Fruit fly (Drosophila melanogaster) whole organism, prepupa: ENCODE data around the gene Nepl20.

Source experiments
- Blimp-1 ChIP-seq: fragments of 200-800 bp; sonication (Bioruptor generic); optimal IDR thresholded peaks from 3 replicates; lab custom pipeline; 2017; ENCODE audit warnings: missing biosample characterization, missing genetic modification characterization, mild to moderate bottlenecking, moderate library complexity, missing genetic modification reagents
- CG10631 ChIP-seq: fragments of 200-800 bp; sonication (Bioruptor generic); optimal IDR thresholded peaks from 2 replicates; lab custom pipeline; 2016; ENCODE audit warnings: missing biosample characterization, missing genetic modification characterization
- CG10669 ChIP-seq: fragments of 200-800 bp; sonication (Bioruptor generic); optimal IDR thresholded peaks from 3 replicates; lab custom pipeline; 2018; ENCODE audit warnings: missing biosample characterization, mild to moderate bottlenecking, missing genetic modification characterization, moderate library complexity
- CG11294 ChIP-seq: fragments of 200-800 bp; sonication (Bioruptor generic); IDR thresholded peaks from 2 replicates; pipeline ENCODE4 v1.3.6; 2022; ENCODE audit warnings: missing biosample characterization, missing genetic modification characterization
- CG11902 ChIP-seq: fragments of 200-800 bp; sonication (Bioruptor generic); optimal IDR thresholded peaks from 3 replicates; lab custom pipeline; 2016; ENCODE audit warnings: missing biosample characterization, missing genetic modification characterization
- CG15336 ChIP-seq: fragments of 200-800 bp; sonication (Bioruptor generic); IDR thresholded peaks from 2 replicates; pipeline ENCODE4 v1.3.6; 2022; ENCODE audit warnings: missing biosample characterization, missing genetic modification characterization
- CG1621 ChIP-seq: fragments of 200-800 bp; sonication (Bioruptor generic); optimal IDR thresholded peaks from 3 replicates; lab custom pipeline; 2018; ENCODE audit warnings: missing biosample characterization, mild to moderate bottlenecking, missing genetic modification characterization
- CG16779 ChIP-seq: fragments of 200-800 bp; sonication (Bioruptor generic); optimal IDR thresholded peaks from 3 replicates; lab custom pipeline; 2017; ENCODE audit warnings: missing biosample characterization, mild to moderate bottlenecking, missing genetic modification characterization
- CG3032 ChIP-seq: fragments of 200-800 bp; optimal IDR thresholded peaks from 2 replicates; lab custom pipeline; 2019; ENCODE audit warnings: missing biosample characterization, mild to moderate bottlenecking, missing genetic modification characterization, moderate library complexity
- CG32006 ChIP-seq: fragments of 200-800 bp; sonication (Bioruptor generic); optimal IDR thresholded peaks from 3 replicates; lab custom pipeline; 2017; ENCODE audit warnings: missing biosample characterization, mild to moderate bottlenecking, missing genetic modification characterization
- CG34406 ChIP-seq: fragments of 200-800 bp; sonication (Bioruptor generic); optimal IDR thresholded peaks from 3 replicates; lab custom pipeline; 2016; ENCODE audit warnings: missing biosample characterization, missing genetic modification characterization
- CG3919 ChIP-seq: fragments of 200-800 bp; sonication (Bioruptor generic); optimal IDR thresholded peaks from 3 replicates; lab custom pipeline; 2016; ENCODE audit warnings: missing biosample characterization, missing genetic modification characterization
- CG4318 ChIP-seq: fragments of 200-800 bp; sonication (Bioruptor generic); optimal IDR thresholded peaks from 3 replicates; lab custom pipeline; 2017; ENCODE audit warnings: missing biosample characterization, mild to moderate bottlenecking, missing genetic modification characterization
- CG6792 ChIP-seq: fragments of 200-800 bp; sonication (Bioruptor generic); optimal IDR thresholded peaks from 3 replicates; lab custom pipeline; 2016; ENCODE audit warnings: missing biosample characterization, missing genetic modification characterization
- CG6854 ChIP-seq: fragments of 200-800 bp; sonication (Bioruptor generic); optimal IDR thresholded peaks from 2 replicates; lab custom pipeline; 2017; ENCODE audit warnings: missing biosample characterization, mild to moderate bottlenecking, missing genetic modification characterization
- CG7368 ChIP-seq: fragments of 200-800 bp; sonication (Bioruptor generic); optimal IDR thresholded peaks from 3 replicates; lab custom pipeline; 2016; ENCODE audit warnings: missing biosample characterization, missing genetic modification characterization
- CG8119 ChIP-seq: fragments of 200-800 bp; sonication (Bioruptor generic); IDR thresholded peaks from 3 replicates; pipeline ENCODE4 v1.3.6; 2022; ENCODE audit warnings: missing biosample characterization, missing genetic modification characterization
- CG9139 ChIP-seq: fragments of 200-800 bp; sonication (Bioruptor generic); optimal IDR thresholded peaks from 3 replicates; lab custom pipeline; 2017; ENCODE audit warnings: missing biosample characterization, mild to moderate bottlenecking, missing genetic modification characterization
- Eip78C ChIP-seq: fragments of 200-800 bp; sonication (Bioruptor generic); peaks from one replicate; lab custom pipeline; 2016; ENCODE audit warnings: missing biosample characterization, missing genetic modification characterization
- Eip93F ChIP-seq: fragments of 200-800 bp; sonication (Bioruptor generic); optimal IDR thresholded peaks from 2 replicates; lab custom pipeline; 2016; ENCODE audit warnings: missing biosample characterization, mild to moderate bottlenecking, missing genetic modification characterization
- Ets21C ChIP-seq: fragments of 200-800 bp; sonication (Bioruptor generic); optimal IDR thresholded peaks from 3 replicates; lab custom pipeline; 2016; ENCODE audit warnings: missing biosample characterization, missing genetic modification characterization
- Ets96B ChIP-seq: fragments of 200-800 bp; optimal IDR thresholded peaks from 2 replicates; lab custom pipeline; 2019; ENCODE audit warnings: missing biosample characterization, mild to moderate bottlenecking, missing genetic modification characterization, moderate library complexity
- Gug ChIP-seq: fragments of 200-800 bp; sonication (Bioruptor generic); IDR thresholded peaks from 2 replicates; pipeline ENCODE4 v1.3.6; 2022; ENCODE audit warnings: missing biosample characterization, missing genetic modification characterization
- Hr38 ChIP-seq: sonication (Bioruptor generic); optimal IDR thresholded peaks from 2 replicates; lab custom pipeline; 2016; ENCODE audit warnings: missing biosample characterization, missing genetic modification characterization
- Hr4 ChIP-seq: fragments of 200-800 bp; sonication (Bioruptor generic); optimal IDR thresholded peaks from 3 replicates; lab custom pipeline; 2016; ENCODE audit warnings: missing biosample characterization, missing genetic modification characterization
- Lpt ChIP-seq: fragments of 200-800 bp; sonication (Bioruptor generic); optimal IDR thresholded peaks from 3 replicates; lab custom pipeline; 2016; ENCODE audit warnings: missing biosample characterization, missing genetic modification characterization
- Met ChIP-seq: fragments of 200-800 bp; sonication (Bioruptor generic); optimal IDR thresholded peaks from 3 replicates; lab custom pipeline; 2016; ENCODE audit warnings: missing biosample characterization, missing genetic modification characterization
- Sox102F ChIP-seq: fragments of 200-800 bp; sonication (Bioruptor generic); optimal IDR thresholded peaks from 2 replicates; lab custom pipeline; 2016; ENCODE audit warnings: missing biosample characterization, mild to moderate bottlenecking, missing genetic modification characterization
- Sox15 ChIP-seq: fragments of 200-800 bp; sonication (Bioruptor generic); optimal IDR thresholded peaks from 3 replicates; lab custom pipeline; 2016; ENCODE audit warnings: missing biosample characterization, missing genetic modification characterization
- achi ChIP-seq: fragments of 200-800 bp; sonication (Bioruptor generic); optimal IDR thresholded peaks from 3 replicates; lab custom pipeline; 2016; ENCODE audit warnings: missing biosample characterization, missing genetic modification characterization
- acj6 ChIP-seq: fragments of 200-800 bp; sonication (Bioruptor generic); optimal IDR thresholded peaks from 3 replicates; lab custom pipeline; 2016; ENCODE audit warnings: missing biosample characterization, missing genetic modification characterization
- cyc ChIP-seq: fragments of 200-800 bp; sonication (Bioruptor generic); optimal IDR thresholded peaks from 3 replicates; lab custom pipeline; 2016; ENCODE audit warnings: missing biosample characterization, missing genetic modification characterization
- dac ChIP-seq: fragments of 200-800 bp; sonication (Bioruptor generic); optimal IDR thresholded peaks from 2 replicates; lab custom pipeline; 2017; ENCODE audit warnings: missing biosample characterization, mild to moderate bottlenecking, missing genetic modification characterization
- dsx ChIP-seq: fragments of 200-800 bp; optimal IDR thresholded peaks from 3 replicates; lab custom pipeline; 2019; ENCODE audit warnings: missing biosample characterization, mild to moderate bottlenecking, missing genetic modification characterization, moderate library complexity; ENCODE audit not compliant: poor library complexity, severe bottlenecking
- eg ChIP-seq: fragments of 200-800 bp; sonication (Bioruptor generic); IDR thresholded peaks from 3 replicates; pipeline ENCODE4 v1.3.6; 2022; ENCODE audit warnings: missing biosample characterization, missing genetic modification characterization
- fd85E ChIP-seq: fragments of 200-800 bp; sonication (Bioruptor generic); optimal IDR thresholded peaks from 3 replicates; lab custom pipeline; 2016; ENCODE audit warnings: missing biosample characterization, missing genetic modification characterization
- fkh ChIP-seq: fragments of 200-800 bp; sonication (Bioruptor generic); optimal IDR thresholded peaks from 3 replicates; lab custom pipeline; 2017; ENCODE audit warnings: missing biosample characterization, mild to moderate bottlenecking, missing genetic modification characterization, moderate library complexity
- lz ChIP-seq: fragments of 200-800 bp; sonication (Bioruptor generic); optimal IDR thresholded peaks from 3 replicates; lab custom pipeline; 2016; ENCODE audit warnings: missing biosample characterization, missing genetic modification characterization
- net ChIP-seq: fragments of 200-800 bp; sonication (Bioruptor generic); optimal IDR thresholded peaks from 3 replicates; lab custom pipeline; 2016; ENCODE audit warnings: missing biosample characterization, missing genetic modification characterization
- pdm3 ChIP-seq: fragments of 200-800 bp; sonication (Bioruptor generic); optimal IDR thresholded peaks from 3 replicates; lab custom pipeline; 2016; ENCODE audit warnings: missing biosample characterization, missing genetic modification characterization
- spab ChIP-seq: fragments of 200-800 bp; sonication (Bioruptor generic); optimal IDR thresholded peaks from 2 replicates; lab custom pipeline; 2017; ENCODE audit warnings: missing biosample characterization, mild to moderate bottlenecking, missing genetic modification characterization, missing genetic modification reagents
- ss ChIP-seq, 2 experiments: fragments of 200-800 bp; sonication (Bioruptor generic); optimal IDR thresholded peaks; 2 replicates in 1 of 2; 3 replicates in 1 of 2; lab custom pipeline; 2017 to 2018; ENCODE audit warnings: mild to moderate bottlenecking in 2 of 2, missing biosample characterization in 2 of 2, missing genetic modification characterization in 2 of 2, moderate library complexity in 1 of 2
- svp ChIP-seq: fragments of 200-800 bp; sonication (Bioruptor generic); peaks from one replicate; lab custom pipeline; 2016; ENCODE audit warnings: missing biosample characterization, missing genetic modification characterization
- topi ChIP-seq: fragments of 200-800 bp; sonication (Bioruptor generic); optimal IDR thresholded peaks from 3 replicates; lab custom pipeline; 2016; ENCODE audit warnings: missing biosample characterization, missing genetic modification characterization
- vri ChIP-seq: fragments of 200-800 bp; sonication (Bioruptor generic); optimal IDR thresholded peaks from 3 replicates; lab custom pipeline; 2016; ENCODE audit warnings: missing biosample characterization, mild to moderate bottlenecking, missing genetic modification characterization

Gene Nepl20

DNA sequence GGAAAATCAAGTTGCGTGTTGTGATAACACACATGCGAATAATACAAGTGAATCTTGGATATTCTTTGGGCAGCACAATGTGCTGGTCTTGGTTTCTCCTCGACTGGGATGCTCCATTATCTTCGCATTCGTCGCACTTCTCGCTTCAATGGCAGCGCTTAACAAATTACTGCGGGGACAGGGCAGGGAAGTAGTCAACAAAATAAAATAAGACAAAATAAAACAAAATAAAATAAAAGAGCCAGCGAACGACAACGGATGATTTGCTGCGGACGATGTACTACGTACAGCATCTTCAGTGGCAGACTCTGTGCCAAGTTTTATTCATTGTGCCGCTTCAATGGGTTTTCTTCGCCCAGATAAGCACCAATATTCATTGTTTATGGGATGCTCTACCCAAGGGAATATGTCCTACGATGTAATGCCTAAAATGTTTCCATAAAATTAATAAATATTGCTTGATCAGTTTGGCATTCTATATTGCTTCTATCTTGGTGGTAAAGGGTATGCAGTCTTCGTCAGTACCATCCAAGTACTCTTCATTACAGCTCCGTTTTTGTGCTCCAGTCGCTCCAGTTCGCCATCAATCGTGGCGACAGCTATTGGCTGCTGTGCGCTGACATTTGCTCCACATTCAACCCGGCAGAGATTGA is 33.6 kb upstream of the Nepl20 start (continued):
- TF ChIP-seq CG10631 (GFP tag; lab: Kevin White, UChicago): peak; percentile 57
- peak; percentile 66 for TF ChIP-seq CG16779
- peak; percentile 67 for TF ChIP-seq dsx (GFP tag; lab: Kevin White, UChicago)
- peak; percentile 58 for TF ChIP-seq CG7368 (GFP tag; lab: Kevin White, UChicago)
- TF ChIP-seq lz (GFP tag; lab: Kevin White, UChicago): peak; percentile 47
- TF ChIP-seq CG32006 (GFP tag; lab: Kevin White, UChicago): peak; percentile 70
- TF ChIP-seq Eip78C (GFP tag; lab: Kevin White, UChicago): peak; percentile 88
- peak; percentile 16 for TF ChIP-seq Ets21C (GFP tag; lab: Kevin White, UChicago)
- no peak for TF ChIP-seq Eip93F
- peak; percentile 14 for TF ChIP-seq cyc (GFP tag; lab: Kevin White, UChicago)
- peak; percentile 62 for TF ChIP-seq CG15336 (GFP tag; lab: Robert Waterston, UW)
- TF ChIP-seq ss (GFP tag; optimal IDR thresholded peaks at IDR 0.05; lab: Kevin White, UChicago): peak; percentile 77 to 85
- TF ChIP-seq Met: peak; percentile 16
- TF ChIP-seq CG10669 (GFP tag; lab: Kevin White, UChicago): peak; percentile 77
- TF ChIP-seq Blimp-1 (GFP tag; lab: Kevin White, UChicago): peak; percentile 6
- peak; percentile 67 for TF ChIP-seq pdm3 (GFP tag; lab: Kevin White, UChicago)
- peak; percentile 30 for TF ChIP-seq Sox15
- no peak for TF ChIP-seq fkh (GFP tag; lab: Kevin White, UChicago)
- TF ChIP-seq Hr4 (GFP tag; lab: Kevin White, UChicago): peak; percentile 64
- TF ChIP-seq vri (GFP tag; lab: Kevin White, UChicago): no peak
- TF ChIP-seq CG3032: peak; percentile 75
- TF ChIP-seq Sox102F (GFP tag; lab: Kevin White, UChicago): peak; percentile 41
- TF ChIP-seq Lpt: peak; percentile 47
- TF ChIP-seq CG6792 (GFP tag; lab: Kevin White, UChicago): peak; percentile 58
- peak; percentile 66 for TF ChIP-seq achi (GFP tag; lab: Kevin White, UChicago)
- TF ChIP-seq, all 60 proteins: peak for 53

- TF ChIP-seq CG9139 (GFP tag; lab: Kevin White, UChicago) (peak; percentile 27), eg (no peak), achi (GFP tag; lab: Kevin White, UChicago) (peak; percentile 48), cyc (GFP tag; lab: Kevin White, UChicago) (no peak), CG1621 (no peak), svp (GFP tag; lab: Kevin White, UChicago) (peak; percentile 45), CG6854 (no peak), Ets96B (tag; lab: Kevin White, UChicago) (peak; percentile 56), CG10669 (GFP tag; lab: Kevin White, UChicago) (peak; percentile 56), CG3919 (GFP tag; lab: Kevin White, UChicago) (peak; percentile 55), Eip78C (GFP tag; lab: Kevin White, UChicago) (peak; percentile 85), ss (GFP tag; optimal IDR thresholded peaks at IDR 0.05; lab: Kevin White, UChicago) (peak; percentile 3 to 63), CG34406 (GFP tag; lab: Kevin White, UChicago) (peak; percentile 59), Blimp-1 (GFP tag; lab: Kevin White, UChicago) (no peak), dac (GFP tag; lab: Kevin White, UChicago) (no peak), Met (peak; percentile 37), net (GFP tag; lab: Kevin White, UChicago) (peak; percentile 50), dsx (GFP tag; lab: Kevin White, UChicago) (peak; percentile 47), CG15336 (GFP tag; lab: Robert Waterston, UW) (no peak), CG11294 (no peak), vri (GFP tag; lab: Kevin White, UChicago) (no peak), acj6 (GFP tag; lab: Kevin White, UChicago) (peak; percentile 67), topi (GFP tag; lab: Kevin White, UChicago) (peak; percentile 48), fd85E (GFP tag; lab: Kevin White, UChicago) (no peak), Gug (no peak), CG11902 (peak; percentile 36), CG4318 (GFP tag; lab: Kevin White, UChicago) (no peak), CG6792 (GFP tag; lab: Kevin White, UChicago) (peak; percentile 42), Sox15 (peak; percentile 18), Hr38 (GFP tag; lab: Kevin White, UChicago) (no peak), CG8119 (no peak), Ets21C (GFP tag; lab: Kevin White, UChicago) (peak; percentile 10), spab (GFP tag; lab: Kevin White, UChicago) (peak; percentile 53), CG32006 (GFP tag; lab: Kevin White, UChicago) (peak; percentile 49)
These were observed 32.9 kb upstream of the Nepl20 start for dm6 chr3R:28847547-28848316.
